Worm (Caenorhabditis elegans): ENCODE measurements around the gene mlc-3.

DNA sequence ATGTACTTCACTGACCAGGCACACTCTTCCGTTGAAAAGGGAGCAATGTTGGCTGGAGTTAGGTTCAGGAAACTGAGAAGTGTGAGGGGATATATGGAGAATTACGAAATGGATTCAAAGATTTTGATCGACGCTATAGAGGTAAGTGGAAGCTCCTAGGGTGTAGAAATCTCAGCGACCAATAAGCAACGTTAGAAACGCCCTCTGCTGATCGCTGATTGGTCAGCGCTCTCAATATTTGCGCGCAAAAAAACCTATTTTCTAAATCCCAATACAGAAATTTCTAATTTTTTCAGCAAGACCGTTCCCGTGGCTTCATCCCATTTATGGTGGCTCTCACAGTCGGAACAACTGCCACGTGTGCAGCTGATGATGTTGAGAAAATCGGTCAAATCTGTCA is 50.9 kb downstream of the mlc-3 start:
- no peak for TF ChIP-seq fos-1 (tag; optimal IDR thresholded peaks at IDR 0.05)
- TF ChIP-seq ces-1 (GFP tag; optimal IDR thresholded peaks at IDR 0.05): no peak
- TF ChIP-seq ztf-4 (tag; optimal IDR thresholded peaks at IDR 0.05): no peak
- TF ChIP-seq fkh-10 (GFP tag; optimal IDR thresholded peaks at IDR 0.05): no peak
- no peak for TF ChIP-seq nhr-12 (tag; optimal IDR thresholded peaks at IDR 0.05)
- TF ChIP-seq lin-39 (tag; optimal IDR thresholded peaks at IDR 0.05): no peak
- no peak for TF ChIP-seq mdl-1 (tag; optimal IDR thresholded peaks at IDR 0.05)
- TF ChIP-seq ama-1 (optimal IDR thresholded peaks at IDR 0.05): no peak
- no peak for TF ChIP-seq elt-3 (tag; optimal IDR thresholded peaks at IDR 0.05)
- TF ChIP-seq fkh-4 (tag; optimal IDR thresholded peaks at IDR 0.05; ENCODE audit: borderline replicate concordance): no peak

Data from whole organism, L1 larva.